Fruit fly (Drosophila melanogaster) whole organism, embryonic: ENCODE results near the gene a10.

Experiments
- Ada2b ChIP-seq: fragments of 200-800 bp; sonication (Bioruptor generic); IDR thresholded peaks from 2 replicates; pipeline ENCODE4 v1.3.6; 2022; ENCODE audit warnings: missing biosample characterization, missing genetic modification characterization
- B-H1 ChIP-seq: fragments of 200-800 bp; sonication (Bioruptor generic); IDR thresholded peaks from 3 replicates; pipeline ENCODE4 v1.3.6; 2022; ENCODE audit warnings: missing biosample characterization, missing genetic modification characterization
- BtbVII ChIP-seq: fragments of 200-800 bp; sonication (Bioruptor generic); optimal IDR thresholded peaks from 3 replicates; lab custom pipeline; 2017; ENCODE audit warnings: missing biosample characterization, mild to moderate bottlenecking, missing genetic modification characterization
- CG10543 ChIP-seq: fragments of 200-800 bp; sonication (Bioruptor generic); optimal IDR thresholded peaks from 3 replicates; lab custom pipeline; 2017; ENCODE audit warnings: missing biosample characterization, mild to moderate bottlenecking, missing genetic modification characterization, moderate library complexity
- CG10565 ChIP-seq: fragments of 200-800 bp; sonication (Bioruptor generic); optimal IDR thresholded peaks from 3 replicates; lab custom pipeline; 2016; ENCODE audit warnings: missing biosample characterization, mild to moderate bottlenecking, missing genetic modification characterization
- CG10979 ChIP-seq: fragments of 200-800 bp; sonication (Bioruptor generic); optimal IDR thresholded peaks from 2 replicates; lab custom pipeline; 2018; ENCODE audit warnings: missing biosample characterization, mild to moderate bottlenecking, missing genetic modification characterization, moderate library complexity
- CG11247 ChIP-seq: fragments of 200-800 bp; sonication (Bioruptor generic); IDR thresholded peaks from 2 replicates; pipeline ENCODE4 v1.3.6; 2022; ENCODE audit warnings: missing biosample characterization, missing genetic modification characterization
- CG12155 ChIP-seq: fragments of 200-800 bp; sonication (Bioruptor generic); optimal IDR thresholded peaks from 3 replicates; lab custom pipeline; 2016; ENCODE audit warnings: missing biosample characterization, missing genetic modification characterization
- CG12744 ChIP-seq: fragments of 200-800 bp; sonication (Bioruptor generic); optimal IDR thresholded peaks from 2 replicates; lab custom pipeline; 2016; ENCODE audit warnings: missing biosample characterization, missing genetic modification characterization
- CG16779 ChIP-seq: fragments of 200-800 bp; sonication (Bioruptor generic); IDR thresholded peaks from 2 replicates; pipeline ENCODE4 v1.3.6; 2022; ENCODE audit warnings: missing biosample characterization, missing genetic modification characterization
- CG18262 ChIP-seq: fragments of 200-800 bp; optimal IDR thresholded peaks from 3 replicates; lab custom pipeline; 2019; ENCODE audit warnings: missing biosample characterization, mild to moderate bottlenecking, missing genetic modification characterization, moderate library complexity
- CG2116 ChIP-seq: fragments of 200-800 bp; sonication (Bioruptor generic); optimal IDR thresholded peaks from 3 replicates; lab custom pipeline; 2018; ENCODE audit warnings: missing biosample characterization, mild to moderate bottlenecking, missing genetic modification characterization
- CG2678 ChIP-seq: fragments of 200-800 bp; sonication (Bioruptor generic); optimal IDR thresholded peaks from 3 replicates; lab custom pipeline; 2019; ENCODE audit warnings: missing biosample characterization, mild to moderate bottlenecking, missing genetic modification characterization, moderate library complexity
- CG2889 ChIP-seq: fragments of 200-800 bp; sonication (Bioruptor generic); IDR thresholded peaks from 3 replicates; pipeline ENCODE4 v1.3.6; 2022; ENCODE audit warnings: missing biosample characterization, missing genetic modification characterization
- CG34224 ChIP-seq: fragments of 200-800 bp; sonication (Bioruptor generic); IDR thresholded peaks from 3 replicates; pipeline ENCODE4 v1.3.6; 2022; ENCODE audit warnings: missing biosample characterization, missing genetic modification characterization; ENCODE audit not compliant: partially characterized antibody
- CG3726 ChIP-seq: fragments of 200-800 bp; sonication (Bioruptor generic); IDR thresholded peaks from 3 replicates; pipeline ENCODE4, ENCODE4 v1.3.6; 2022; ENCODE audit warnings: missing biosample characterization, missing genetic modification characterization
- CG4424 ChIP-seq: fragments of 200-800 bp; sonication (Bioruptor generic); optimal IDR thresholded peaks from 3 replicates; lab custom pipeline; 2016; ENCODE audit warnings: missing biosample characterization, missing genetic modification characterization
- CG4730 ChIP-seq: fragments of 200-800 bp; sonication (Bioruptor generic); IDR thresholded peaks from 2 replicates; pipeline ENCODE4 v1.3.6; 2022; ENCODE audit warnings: missing biosample characterization, missing genetic modification characterization
- CG7928 ChIP-seq: fragments of 200-800 bp; sonication (Bioruptor generic); optimal IDR thresholded peaks from 2 replicates; lab custom pipeline; 2017; ENCODE audit warnings: missing biosample characterization, mild to moderate bottlenecking, missing genetic modification characterization
- CG8281 ChIP-seq: fragments of 200-800 bp; sonication (Bioruptor generic); optimal IDR thresholded peaks from 2 replicates; lab custom pipeline; 2018; ENCODE audit warnings: missing biosample characterization, mild to moderate bottlenecking, missing genetic modification characterization, moderate library complexity
- CG8924 ChIP-seq: fragments of 200-800 bp; optimal IDR thresholded peaks from 3 replicates; lab custom pipeline; 2019; ENCODE audit warnings: missing biosample characterization, mild to moderate bottlenecking, missing genetic modification characterization, moderate library complexity
- CG9932 ChIP-seq: fragments of 200-800 bp; sonication (Bioruptor generic); IDR thresholded peaks from 2 replicates; pipeline ENCODE4 v1.3.6; 2022; ENCODE audit warnings: missing biosample characterization, missing genetic modification characterization
- CTCF ChIP-seq: fragments of 200-800 bp; sonication (Bioruptor generic); optimal IDR thresholded peaks from 2 replicates; lab custom pipeline; 2017; ENCODE audit warnings: missing biosample characterization, mild to moderate bottlenecking, missing genetic modification characterization, moderate library complexity
- Dp ChIP-seq: fragments of 200-800 bp; sonication (Bioruptor generic); optimal IDR thresholded peaks from 2 replicates; lab custom pipeline; 2018; ENCODE audit warnings: missing biosample characterization, mild to moderate bottlenecking, missing genetic modification characterization, moderate library complexity
- Ets97D ChIP-seq: fragments of 200-800 bp; sonication (Bioruptor generic); optimal IDR thresholded peaks from 3 replicates; lab custom pipeline; 2016; ENCODE audit warnings: missing biosample characterization, missing genetic modification characterization
- Gsc ChIP-seq: fragments of 200-800 bp; sonication (Bioruptor generic); IDR thresholded peaks from 2 replicates; pipeline ENCODE4 v1.3.6; 2022; ENCODE audit warnings: missing biosample characterization, missing genetic modification characterization
- H2.0 ChIP-seq: fragments of 200-800 bp; sonication (Bioruptor generic); IDR thresholded peaks from 2 replicates; pipeline ENCODE4 v1.3.6; 2022; ENCODE audit warnings: missing biosample characterization, missing genetic modification characterization
- Hmr ChIP-seq: fragments of 200-800 bp; sonication (Bioruptor generic); optimal IDR thresholded peaks from 3 replicates; lab custom pipeline; 2017; ENCODE audit warnings: mild to moderate bottlenecking, missing biosample characterization, missing genetic modification reagents, missing genetic modification characterization
- Lpt ChIP-seq: fragments of >200 bp; optimal IDR thresholded peaks from 2 replicates; lab custom pipeline; 2018; ENCODE audit warnings: missing biosample characterization, missing genetic modification characterization
- Mad ChIP-seq: fragments of 200-800 bp; sonication (Bioruptor generic); optimal IDR thresholded peaks from 2 replicates; lab custom pipeline; 2016; ENCODE audit warnings: missing biosample characterization, missing genetic modification characterization
- Nf-YA ChIP-seq: fragments of 200-800 bp; sonication (Bioruptor generic); IDR thresholded peaks from 2 replicates; pipeline ENCODE4 v1.3.6; 2022; ENCODE audit warnings: missing biosample characterization, missing genetic modification characterization
- Oli ChIP-seq: fragments of 200-800 bp; sonication (Bioruptor generic); optimal IDR thresholded peaks from 2 replicates; lab custom pipeline; 2018; ENCODE audit warnings: missing biosample characterization, mild to moderate bottlenecking, missing genetic modification characterization, moderate library complexity
- Scr ChIP-seq: fragments of 200-800 bp; sonication (Bioruptor generic); IDR thresholded peaks from 2 replicates; pipeline ENCODE4 v1.3.6; 2022; ENCODE audit warnings: missing biosample characterization, missing genetic modification characterization; ENCODE audit not compliant: partially characterized antibody
- Six4 ChIP-seq: fragments of 200-800 bp; sonication (Bioruptor generic); optimal IDR thresholded peaks from 2 replicates; lab custom pipeline; 2016; ENCODE audit warnings: missing biosample characterization, missing genetic modification characterization
- Sox102F ChIP-seq: fragments of 200-800 bp; sonication (Bioruptor generic); optimal IDR thresholded peaks from 2 replicates; lab custom pipeline; 2018; ENCODE audit warnings: missing biosample characterization, mild to moderate bottlenecking, missing genetic modification characterization, moderate library complexity
- Sry-β ChIP-seq: fragments of 200-800 bp; sonication (Bioruptor generic); optimal IDR thresholded peaks from 2 replicates; lab custom pipeline; 2018; ENCODE audit warnings: missing biosample characterization, mild to moderate bottlenecking, missing genetic modification characterization, moderate library complexity
- Sry-δ ChIP-seq: fragments of 200-800 bp; sonication (Bioruptor generic); optimal IDR thresholded peaks from 2 replicates; lab custom pipeline; 2016; ENCODE audit warnings: missing biosample characterization, missing genetic modification characterization
- Tbp ChIP-seq: fragments of >200 bp; optimal IDR thresholded peaks from 2 replicates; lab custom pipeline; 2018; ENCODE audit warnings: missing biosample characterization, missing genetic modification characterization
- ci ChIP-seq: fragments of 200-800 bp; sonication (Bioruptor generic); IDR thresholded peaks from 3 replicates; pipeline ENCODE4 v1.3.6; 2022; ENCODE audit warnings: missing biosample characterization, missing genetic modification characterization
- dmrt11E ChIP-seq: fragments of 200-800 bp; sonication (Bioruptor generic); optimal IDR thresholded peaks from 3 replicates; lab custom pipeline; 2018; ENCODE audit warnings: missing biosample characterization, mild to moderate bottlenecking, missing genetic modification characterization, moderate library complexity
- emc ChIP-seq: fragments of 200-800 bp; sonication (Bioruptor generic); optimal IDR thresholded peaks from 2 replicates; lab custom pipeline; 2016; ENCODE audit warnings: missing biosample characterization, missing genetic modification characterization
- eyg ChIP-seq: fragments of 200-800 bp; sonication (Bioruptor generic); optimal IDR thresholded peaks from 3 replicates; lab custom pipeline; 2016; ENCODE audit warnings: missing biosample characterization, missing genetic modification characterization
- fd102C ChIP-seq: fragments of 200-800 bp; sonication (Bioruptor generic); optimal IDR thresholded peaks from 2 replicates; lab custom pipeline; 2018; ENCODE audit warnings: missing biosample characterization, mild to moderate bottlenecking, missing genetic modification characterization, moderate library complexity
- gt ChIP-seq: fragments of 200-800 bp; sonication (Bioruptor generic); IDR thresholded peaks from 2 replicates; pipeline ENCODE4 v1.3.6; 2022; ENCODE audit warnings: missing biosample characterization, missing genetic modification characterization
- her ChIP-seq: fragments of 200-800 bp; sonication (Bioruptor generic); optimal IDR thresholded peaks from 2 replicates; lab custom pipeline; 2016; ENCODE audit warnings: missing biosample characterization, missing genetic modification characterization
- nau ChIP-seq: fragments of 200-800 bp; sonication (Bioruptor generic); optimal IDR thresholded peaks from 3 replicates; lab custom pipeline; 2017; ENCODE audit warnings: missing biosample characterization, mild to moderate bottlenecking, missing genetic modification characterization, missing genetic modification reagents
- pita ChIP-seq: fragments of 200-800 bp; sonication (Bioruptor generic); optimal IDR thresholded peaks from 2 replicates; lab custom pipeline; 2017; ENCODE audit warnings: missing biosample characterization, mild to moderate bottlenecking, missing genetic modification characterization
- repo ChIP-seq: fragments of 200-800 bp; sonication (Bioruptor generic); optimal IDR thresholded peaks from 2 replicates; lab custom pipeline; 2016; ENCODE audit warnings: missing biosample characterization, missing genetic modification characterization
- salm ChIP-seq: fragments of 200-800 bp; sonication (Bioruptor generic); optimal IDR thresholded peaks from 2 replicates; lab custom pipeline; 2018; ENCODE audit warnings: missing biosample characterization, mild to moderate bottlenecking, missing genetic modification characterization
- slp2 ChIP-seq: fragments of 200-800 bp; sonication (Bioruptor generic); optimal IDR thresholded peaks from 2 replicates; lab custom pipeline; 2016; ENCODE audit warnings: missing biosample characterization, missing genetic modification characterization
- sob ChIP-seq: fragments of 200-800 bp; sonication (Bioruptor generic); IDR thresholded peaks from 2 replicates; pipeline ENCODE4 v1.3.6; 2022; ENCODE audit warnings: missing biosample characterization, missing genetic modification characterization
- ssp ChIP-seq: fragments of 200-800 bp; sonication (Bioruptor generic); IDR thresholded peaks from 2 replicates; pipeline ENCODE4 v1.3.6; 2022; ENCODE audit warnings: missing biosample characterization, missing genetic modification characterization
- usp ChIP-seq: fragments of >200 bp; optimal IDR thresholded peaks from 2 replicates; lab custom pipeline; 2017; ENCODE audit warnings: missing biosample characterization, missing genetic modification characterization

Gene a10

DNA sequence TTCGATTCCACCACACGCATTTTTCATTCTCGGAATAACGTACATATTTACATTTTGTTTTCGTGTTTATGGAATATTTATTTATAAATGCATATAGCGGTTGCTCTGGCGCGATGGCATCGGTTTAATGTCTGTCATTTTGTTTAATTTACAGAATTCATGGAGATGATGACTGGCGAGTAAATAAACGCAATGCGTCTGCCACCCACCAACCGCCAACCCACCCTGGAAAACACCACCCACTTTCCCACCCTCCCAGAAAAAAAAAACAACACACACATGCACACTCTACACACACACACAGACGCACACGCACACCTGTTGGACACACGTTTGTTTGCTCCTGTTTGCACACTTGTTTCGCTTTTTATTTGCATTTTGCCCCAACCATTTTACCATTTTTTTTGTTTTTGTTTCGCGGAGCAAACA, 24.3 kb upstream of the a10 start (continued):
- TF ChIP-seq ssp (GFP tag; lab: Robert Waterston, UW), result no peak
- no peak for TF ChIP-seq dmrt11E (tag; lab: Kevin White, UChicago)
- TF ChIP-seq CG16779 (GFP tag; lab: Robert Waterston, UW), result no peak
- TF ChIP-seq fd102C (GFP tag; lab: Kevin White, UChicago), result no peak
- TF ChIP-seq emc (GFP tag; lab: Kevin White, UChicago), result no peak
- no peak for TF ChIP-seq Sry-δ (GFP tag; lab: Kevin White, UChicago)
- no peak for TF ChIP-seq CG3726 (GFP tag; lab: Robert Waterston, UW)
- peak; percentile 18 for TF ChIP-seq CG10979
- no peak for TF ChIP-seq Tbp
- no peak for TF ChIP-seq Six4 (GFP tag; lab: Kevin White, UChicago)
- no peak for TF ChIP-seq BtbVII (GFP tag; lab: Kevin White, UChicago)
- peak; percentile 11 for TF ChIP-seq CG8924
- no peak for TF ChIP-seq CG4730 (GFP tag; lab: Robert Waterston, UW)
- no peak for TF ChIP-seq B-H1
- TF ChIP-seq Hmr, result peak; percentile 42
- no peak for TF ChIP-seq CG12155 (GFP tag; lab: Kevin White, UChicago)
- no peak for TF ChIP-seq CG12744 (GFP tag; lab: Kevin White, UChicago)
- TF ChIP-seq eyg, result no peak
- peak; percentile 64 for TF ChIP-seq nau (GFP tag; lab: Kevin White, UChicago)
- TF ChIP-seq CG11247 (GFP tag; lab: Robert Waterston, UW), result 0 out of 2 replicates have a peak, but pooled peaks have one; percentile 23
- peak; percentile 33 for TF ChIP-seq CG10543 (GFP tag; lab: Kevin White, UChicago)
- no peak for TF ChIP-seq H2.0
- no peak for TF ChIP-seq Gsc (GFP tag; lab: Robert Waterston, UW)
- no peak for TF ChIP-seq Sry-β
- no peak for TF ChIP-seq gt (GFP tag; lab: Robert Waterston, UW)
- TF ChIP-seq pita (GFP tag; lab: Kevin White, UChicago), result no peak
- no peak for TF ChIP-seq CTCF (GFP tag; lab: Kevin White, UChicago)
- no peak for TF ChIP-seq CG9932 (GFP tag; lab: Robert Waterston, UW)
- no peak for TF ChIP-seq Sox102F
- TF ChIP-seq CG10565 (GFP tag; lab: Kevin White, UChicago), result no peak
- no peak for TF ChIP-seq usp
- no peak for TF ChIP-seq CG2889
- no peak for TF ChIP-seq Lpt (GFP tag; lab: Kevin White, UChicago)
- no peak for TF ChIP-seq Mad (GFP tag; lab: Kevin White, UChicago)
- TF ChIP-seq Ada2b (GFP tag; lab: Robert Waterston, UW), result no peak
- peak; percentile 68; the same call in 2 of the 3 replicates for TF ChIP-seq ci (GFP tag; lab: Robert Waterston, UW)
- no peak; the same call in 1 of the 2 replicates for TF ChIP-seq Nf-YA
- TF ChIP-seq CG2116, result no peak
- TF ChIP-seq Ets97D, result no peak
- no peak for TF ChIP-seq CG7928
- TF ChIP-seq repo (GFP tag; lab: Kevin White, UChicago), result no peak
- no peak for TF ChIP-seq Dp (GFP tag; lab: Kevin White, UChicago)
- TF ChIP-seq CG4424 (GFP tag; lab: Kevin White, UChicago), result no peak
- TF ChIP-seq sob, result no peak
- no peak for TF ChIP-seq CG34224 (GFP tag; lab: Robert Waterston, UW)
- TF ChIP-seq CG2678 (tag; lab: Kevin White, UChicago), result peak; percentile 50
- TF ChIP-seq salm (tag; lab: Kevin White, UChicago), result peak; percentile 51
- peak; percentile 40 for TF ChIP-seq CG8281 (tag; lab: Kevin White, UChicago)
- TF ChIP-seq CG18262 (tag; lab: Kevin White, UChicago), result no peak
- TF ChIP-seq her, result no peak
- no peak for TF ChIP-seq Scr (GFP tag; lab: Robert Waterston, UW)
- no peak for TF ChIP-seq slp2 (GFP tag; lab: Kevin White, UChicago)
- no peak for TF ChIP-seq Oli
